Worm (Caenorhabditis elegans): ENCODE measurements around the gene srh-88.

DNA sequence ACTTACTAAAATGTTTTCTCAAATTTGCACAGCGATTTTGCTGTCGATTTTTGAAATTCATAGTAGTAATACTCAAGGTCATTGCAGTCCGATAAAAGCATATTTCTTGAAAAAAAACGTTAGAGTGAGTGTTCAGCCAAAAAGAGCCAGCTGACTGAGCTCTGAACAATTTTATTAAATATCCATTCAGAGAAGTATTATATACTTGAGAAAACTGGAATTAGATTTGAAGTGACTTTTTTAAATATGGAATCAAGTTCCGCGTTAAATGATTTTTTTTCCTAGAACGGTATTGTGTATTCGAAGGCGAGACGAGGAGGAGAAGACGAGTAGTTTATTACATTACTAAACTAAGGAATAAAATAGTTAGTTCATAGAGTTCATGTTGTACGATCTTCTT, 26.8 kb upstream of the srh-88 start, which contains the start of gene srw-121:
- no peak for TF ChIP-seq F55B11.4 (tag; optimal IDR thresholded peaks at IDR 0.05; ENCODE audit: borderline replicate concordance, insufficient read depth)
- no peak for TF ChIP-seq snpc-4 (GFP tag; optimal IDR thresholded peaks at IDR 0.05)
- no peak for TF ChIP-seq snpc-4 (tag; optimal IDR thresholded peaks at IDR 0.05)
- TF ChIP-seq pha-4 (tag; optimal IDR thresholded peaks at IDR 0.05) = no peak
- TF ChIP-seq nhr-179 (tag; optimal IDR thresholded peaks at IDR 0.05) = no peak
- no peak for TF ChIP-seq lin-26 (GFP tag; IDR thresholded peaks at IDR 0.05)
- no peak for TF ChIP-seq aptf-3 (GFP tag; IDR thresholded peaks at IDR 0.05)
- TF ChIP-seq dpl-1 (GFP tag; optimal IDR thresholded peaks at IDR 0.05) = no peak
- TF ChIP-seq lsl-1 (GFP tag; optimal IDR thresholded peaks at IDR 0.05) = no peak
- TF ChIP-seq efl-1 (GFP tag; optimal IDR thresholded peaks at IDR 0.05) = no peak
- no peak for TF ChIP-seq tbx-9 (tag; optimal IDR thresholded peaks at IDR 0.05; ENCODE audit: borderline replicate concordance)
